Worm (Caenorhabditis elegans): ENCODE results near the gene srj-23.

The srj-23 gene

ce11 chrV:1491510-1491909, 40.1 kb downstream of the srj-23 start, which contains the start of gene C38C3.6 (continued):
- TF ChIP-seq athp-1 (tag; optimal IDR thresholded peaks at IDR 0.05), result no peak
- TF ChIP-seq unc-62 (GFP tag; optimal IDR thresholded peaks at IDR 0.05), result no peak
- TF ChIP-seq hmg-1.2 (GFP tag; IDR thresholded peaks at IDR 0.05), result no peak
- TF ChIP-seq tbp1 (GFP tag; optimal IDR thresholded peaks at IDR 0.05), result no peak
- no peak for TF ChIP-seq mel-28 (tag; optimal IDR thresholded peaks at IDR 0.05; ENCODE audit: borderline replicate concordance)

ce11 chrV:1494469-1494868, 43.0 kb downstream of the srj-23 start, which contains the start of gene spig-7:
spig-7 (plus strand) TSS chrV:1494769.
- no peak for TF ChIP-seq die-1 (tag; optimal IDR thresholded peaks at IDR 0.05)
- TF ChIP-seq mel-28 (tag; optimal IDR thresholded peaks at IDR 0.05; ENCODE audit: borderline replicate concordance), result no peak
- no peak for TF ChIP-seq nhr-80 (tag; optimal IDR thresholded peaks at IDR 0.05)
- TF ChIP-seq F52B5.7 (tag; optimal IDR thresholded peaks at IDR 0.05), result no peak
- TF ChIP-seq ets-4 (GFP tag; optimal IDR thresholded peaks at IDR 0.05), result no peak
- TF ChIP-seq zim-3 (tag; optimal IDR thresholded peaks at IDR 0.05), result no peak
- no peak for TF ChIP-seq nhr-120 (GFP tag; IDR thresholded peaks at IDR 0.05)

- TF ChIP-seq Y53F4B.3 (GFP tag; IDR thresholded peaks at IDR 0.05), result no peak
- no peak for TF ChIP-seq ceh-91 (GFP tag; IDR thresholded peaks at IDR 0.05)
- no peak for TF ChIP-seq lin-26 (GFP tag; IDR thresholded peaks at IDR 0.05)
- no peak for TF ChIP-seq mes-4 (tag; optimal IDR thresholded peaks at IDR 0.05)
- no peak for TF ChIP-seq hmg-1.2 (GFP tag; IDR thresholded peaks at IDR 0.05)
- TF ChIP-seq Y56A3A.18 (GFP tag; IDR thresholded peaks at IDR 0.05), result no peak
- TF ChIP-seq B0336.3 (GFP tag; IDR thresholded peaks at IDR 0.05), result no peak
- TF ChIP-seq F33H1.4 (GFP tag; IDR thresholded peaks at IDR 0.05), result no peak
- TF ChIP-seq nhr-80 (tag; optimal IDR thresholded peaks at IDR 0.05), result no peak
- no peak for TF ChIP-seq F57A8.1 (GFP tag; optimal IDR thresholded peaks at IDR 0.05)
- no peak for TF ChIP-seq him-1 (tag; optimal IDR thresholded peaks at IDR 0.05)
- no peak for TF ChIP-seq F22D6.2 (tag; optimal IDR thresholded peaks at IDR 0.05)
These were observed 43.9 kb downstream of the srj-23 start, which contains the start of gene C38C3.3 for ce11 chrV:1495334-1495733. C38C3.3 (plus strand) TSS chrV:1495634.

ce11 chrV:1495752-1496151, 44.3 kb downstream of the srj-23 start:
- TF ChIP-seq let-526 (GFP tag; IDR thresholded peaks at IDR 0.05) (no peak), F55B11.4 (tag; optimal IDR thresholded peaks at IDR 0.05; ENCODE audit: borderline replicate concordance, insufficient read depth) (no peak), B0035.1 (tag; optimal IDR thresholded peaks at IDR 0.05) (no peak), pha-4 (tag; optimal IDR thresholded peaks at IDR 0.05) (no peak), F49E8.2 (tag; optimal IDR thresholded peaks at IDR 0.05; ENCODE audit: insufficient read depth) (no peak), attf-5 (GFP tag; optimal IDR thresholded peaks at IDR 0.05) (no peak), F52B5.7 (tag; optimal IDR thresholded peaks at IDR 0.05) (no peak), egrh-3 (GFP tag; IDR thresholded peaks at IDR 0.05) (no peak), zfh-2 (GFP tag; conservative IDR thresholded peaks at IDR 0.05) (no peak), ztf-25 (GFP tag; IDR thresholded peaks at IDR 0.05) (no peak), sdz-38 (tag; optimal IDR thresholded peaks at IDR 0.05) (no peak), ceh-40 (GFP tag; IDR thresholded peaks at IDR 0.05) (no peak), repo-1 (tag; optimal IDR thresholded peaks at IDR 0.05) (no peak), hlh-26 (GFP tag; conservative IDR thresholded peaks at IDR 0.05) (no peak)

- TF ChIP-seq xnd-1 (tag; optimal IDR thresholded peaks at IDR 0.05) (no peak), ceh-58 (GFP tag; IDR thresholded peaks at IDR 0.05) (no peak), let-607 (tag; optimal IDR thresholded peaks at IDR 0.05) (no peak), hmg-1.2 (GFP tag; IDR thresholded peaks at IDR 0.05) (no peak), F52B5.7 (tag; optimal IDR thresholded peaks at IDR 0.05) (no peak), bed-2 (GFP tag; IDR thresholded peaks at IDR 0.05) (no peak), rec-8 (tag; optimal IDR thresholded peaks at IDR 0.05) (no peak), mel-28 (tag; optimal IDR thresholded peaks at IDR 0.05; ENCODE audit: borderline replicate concordance) (no peak), akir-1 (GFP tag; optimal IDR thresholded peaks at IDR 0.05) (no peak), hlh-26 (GFP tag; conservative IDR thresholded peaks at IDR 0.05) (no peak), ztf-3 (GFP tag; optimal IDR thresholded peaks at IDR 0.05) (no peak), lin-54 (GFP tag; optimal IDR thresholded peaks at IDR 0.05) (no peak), sea-2 (GFP tag; IDR thresholded peaks at IDR 0.05) (no peak), dox-1 (GFP tag; IDR thresholded peaks at IDR 0.05) (no peak)
These were observed 47.7 kb downstream of the srj-23 start, which contains the start of gene sru-27 for ce11 chrV:1499140-1499539. sru-27 (plus strand) TSS chrV:1499440.
